Worm (Caenorhabditis elegans) whole organism, late embryonic: ENCODE data around the gene npr-17.

Experiments used
- ceh-18 ChIP-seq: sonication (generic microtip); optimal IDR thresholded peaks from 2 replicates; lab custom pipeline; 2016; ENCODE audit warnings: missing genetic modification characterization, missing compliant biosample characterization
- ceh-34 ChIP-seq: sonication (generic microtip); optimal IDR thresholded peaks from 2 replicates; lab custom pipeline; 2016; ENCODE audit warnings: mild to moderate bottlenecking, missing genetic modification characterization, missing compliant biosample characterization
- ets-4 ChIP-seq: sonication (generic microtip); optimal IDR thresholded peaks from 2 replicates; lab custom pipeline; 2016; ENCODE audit warnings: missing genetic modification characterization, missing compliant biosample characterization
- fkh-10 ChIP-seq: fragments of 150-350 bp; optimal IDR thresholded peaks from 2 replicates; lab custom pipeline; 2014; ENCODE audit warnings: missing biosample characterization, missing genetic modification reagents, missing genetic modification characterization
- pat-9 ChIP-seq: fragments of 200-800 bp; sonication (Bioruptor generic); optimal IDR thresholded peaks from 2 replicates; lab custom pipeline; 2018; ENCODE audit warnings: mild to moderate bottlenecking, missing genetic modification characterization, moderate library complexity, missing compliant biosample characterization

DNA sequence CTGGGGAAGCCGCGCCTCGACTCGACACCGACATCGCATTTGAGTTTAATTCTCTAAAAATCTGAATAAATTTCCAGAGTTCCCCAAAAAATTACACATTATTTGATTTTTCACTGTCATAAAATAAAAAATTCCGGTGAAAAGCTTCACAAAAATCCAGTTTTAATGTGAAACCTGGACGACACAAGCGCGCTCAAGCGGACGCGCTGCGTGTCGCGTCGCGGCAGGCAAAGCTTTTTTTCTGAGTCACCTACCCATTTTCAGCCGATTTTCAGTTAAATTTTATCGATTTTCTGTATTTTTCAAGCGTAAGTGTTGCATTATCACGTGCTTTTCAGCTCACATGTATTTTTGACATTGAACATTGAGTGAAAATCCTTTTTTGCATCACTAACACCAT, 13.5 kb upstream of the npr-17 start, which contains the start of gene cit-1.1:
- no peak for TF ChIP-seq ceh-34
- TF ChIP-seq fkh-10 (GFP tag; lab: Kevin White, UChicago): no peak
- no peak for TF ChIP-seq pat-9
- no peak for TF ChIP-seq ceh-18 (tag; lab: Kevin White, UChicago)
- TF ChIP-seq ets-4 (tag; lab: Kevin White, UChicago): no peak
